Worm (Caenorhabditis elegans): ENCODE data around the gene Y7A5A.9.

DNA sequence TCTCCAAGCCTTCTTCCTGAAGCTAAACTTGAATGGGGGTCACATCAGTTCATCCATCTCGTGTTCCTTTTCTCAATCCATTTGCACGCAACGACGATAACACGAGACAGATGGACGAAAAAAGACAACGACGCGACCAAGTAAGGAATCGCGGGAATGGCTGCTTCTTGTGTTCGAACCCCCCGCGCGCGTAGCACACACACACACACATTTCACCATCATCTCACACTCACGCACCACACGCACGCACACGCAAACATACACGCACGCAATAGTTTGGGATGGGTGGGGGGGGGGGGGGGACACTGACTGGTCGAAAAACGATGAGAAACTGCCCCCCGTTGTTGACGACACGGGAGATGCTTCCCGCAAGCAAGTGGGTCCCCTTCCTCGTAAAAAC is 50.0 kb downstream of the Y7A5A.9 start:
- TF ChIP-seq nhr-11 (tag; optimal IDR thresholded peaks at IDR 0.05) (no peak), nhr-237 (tag; optimal IDR thresholded peaks at IDR 0.05) (no peak), ama-1 (optimal IDR thresholded peaks at IDR 0.05) (no peak), lin-39 (tag; optimal IDR thresholded peaks at IDR 0.05) (no peak), ceh-44 (GFP tag; IDR thresholded peaks at IDR 0.05) (no peak), mxl-3 (GFP tag; optimal IDR thresholded peaks at IDR 0.05) (peak; percentile 75), egl-27 (tag; optimal IDR thresholded peaks at IDR 0.05) (no peak), nhr-28 (tag; optimal IDR thresholded peaks at IDR 0.05) (peak; percentile 16), nhr-42 (GFP tag; IDR thresholded peaks at IDR 0.05) (no peak), lin-29 (GFP tag; IDR thresholded peaks at IDR 0.05) (no peak), zfp-2 (tag; optimal IDR thresholded peaks at IDR 0.05) (no peak), duxl-1 (tag; optimal IDR thresholded peaks at IDR 0.05; ENCODE audit: poor library complexity) (no peak)

All from whole organism, L4 larva.